Worm (Caenorhabditis elegans) whole organism, L4/young adult: Measurements from ENCODE around the gene scl-1.

ENCODE experiments used
- W03F9.2 ChIP-seq: fragments of 150-350 bp; optimal IDR thresholded peaks from 2 replicates; lab custom pipeline; 2014; ENCODE audit warnings: missing biosample characterization, missing genetic modification characterization
- dao-5 ChIP-seq: sonication (generic microtip); optimal IDR thresholded peaks from 2 replicates; lab custom pipeline; 2016; ENCODE audit warnings: missing genotype, missing genetic modification characterization, moderate library complexity, missing compliant biosample characterization
- him-1 ChIP-seq: sonication (generic microtip); optimal IDR thresholded peaks from 2 replicates; lab custom pipeline; 2016; ENCODE audit warnings: missing genotype, missing genetic modification reagents, missing genetic modification characterization, missing compliant biosample characterization

DNA sequence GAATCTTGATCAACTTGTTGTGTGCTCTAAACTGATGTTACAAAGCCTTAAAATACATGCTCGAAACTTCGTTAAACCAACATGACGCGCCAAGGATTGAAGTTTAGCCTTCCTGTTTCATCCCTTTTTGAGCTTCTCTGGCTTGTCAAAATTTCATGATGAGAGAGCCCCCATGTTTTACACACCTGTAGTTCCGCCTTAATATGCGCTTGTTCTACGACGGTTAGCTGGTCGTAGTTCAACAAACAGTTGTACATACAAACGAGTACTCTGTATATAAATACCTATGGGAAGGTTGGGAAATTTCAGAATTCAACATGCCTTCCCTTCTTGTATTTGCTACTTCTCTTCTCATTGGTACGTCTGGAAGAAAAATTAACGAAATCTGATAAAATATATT lies 12.3 kb downstream of the scl-1 start, which contains the start of gene scl-6:
- TF ChIP-seq him-1 (tag; lab: Kevin White, UChicago) (no peak), dao-5 (tag; lab: Kevin White, UChicago) (no peak), W03F9.2 (tag; lab: Kevin White, UChicago) (no peak)
